Worm (Caenorhabditis elegans) whole organism, early embryonic: ENCODE results near the gene VC5.2.

Experiments
- B0310.2 ChIP-seq: sonication (generic microtip); optimal IDR thresholded peaks from 2 replicates; lab custom pipeline; 2016; ENCODE audit warnings: mild to moderate bottlenecking, missing genetic modification characterization, missing compliant biosample characterization
- F13C5.2 ChIP-seq: sonication (generic microtip); optimal IDR thresholded peaks from 2 replicates; lab custom pipeline; 2017; ENCODE audit warnings: mild to moderate bottlenecking, missing genetic modification characterization, inconsistent platforms, missing compliant biosample characterization
- aly-1 ChIP-seq: sonication (generic microtip); optimal IDR thresholded peaks from 2 replicates; lab custom pipeline; 2016; ENCODE audit warnings: missing genetic modification characterization, missing compliant biosample characterization
- ama-1 ChIP-seq: fragments of 150-350 bp; optimal IDR thresholded peaks from 2 replicates; lab custom pipeline; 2014
- ceh-13 ChIP-seq: fragments of 200-800 bp; sonication (Bioruptor generic); optimal IDR thresholded peaks from 2 replicates; lab custom pipeline; 2018; ENCODE audit warnings: mild to moderate bottlenecking, missing genetic modification characterization, missing compliant biosample characterization
- ceh-36 ChIP-seq: sonication (generic microtip); optimal IDR thresholded peaks from 2 replicates; lab custom pipeline; 2016; ENCODE audit warnings: missing genetic modification characterization, inconsistent platforms, missing compliant biosample characterization
- ets-7 ChIP-seq: sonication (generic microtip); optimal IDR thresholded peaks from 2 replicates; lab custom pipeline; 2016; ENCODE audit warnings: missing genotype, missing genetic modification characterization, missing compliant biosample characterization
- flt-1 ChIP-seq: fragments of 200-800 bp; sonication (Bioruptor generic); IDR thresholded peaks from 2 replicates; pipeline ENCODE4 v1.3.6; 2022; ENCODE audit warnings: missing genetic modification characterization, missing compliant biosample characterization
- hmbx-1 ChIP-seq: sonication (generic microtip); optimal IDR thresholded peaks from 2 replicates; lab custom pipeline; 2016; ENCODE audit warnings: mild to moderate bottlenecking, missing genetic modification characterization, missing compliant biosample characterization
- hmg-4 ChIP-seq: fragments of 200-800 bp; sonication (Bioruptor generic); optimal IDR thresholded peaks from 2 replicates; lab custom pipeline; 2018; ENCODE audit warnings: mild to moderate bottlenecking, missing genetic modification characterization, missing compliant biosample characterization
- hnd-1 ChIP-seq: sonication (generic microtip); optimal IDR thresholded peaks from 2 replicates; lab custom pipeline; 2016; ENCODE audit warnings: missing genetic modification characterization, missing compliant biosample characterization
- pes-1 ChIP-seq: fragments of 200-800 bp; sonication (Bioruptor generic); IDR thresholded peaks from 2 replicates; pipeline ENCODE4 v1.3.6; 2022; ENCODE audit warnings: missing genetic modification reagents, missing genetic modification characterization, missing compliant biosample characterization
- scrt-1 ChIP-seq: fragments of 200-800 bp; sonication (Bioruptor generic); IDR thresholded peaks from 2 replicates; pipeline ENCODE4 v1.3.6; 2022; ENCODE audit warnings: missing genetic modification characterization, missing compliant biosample characterization
- sea-1 ChIP-seq: fragments of 200-800 bp; sonication (Bioruptor generic); conservative IDR thresholded peaks from 2 replicates; pipeline ENCODE4 v1.3.6; 2022; ENCODE audit warnings: missing genetic modification characterization, missing compliant biosample characterization
- tbx-11 ChIP-seq: fragments of 200-800 bp; sonication (Bioruptor generic); IDR thresholded peaks from 2 replicates; pipeline ENCODE4 v1.3.6; 2022; ENCODE audit warnings: missing genetic modification characterization, missing compliant biosample characterization
- tbx-37 ChIP-seq: fragments of 200-800 bp; sonication (Bioruptor generic); conservative IDR thresholded peaks from 2 replicates; pipeline ENCODE4 v1.3.6; 2022; ENCODE audit warnings: missing genetic modification reagents, missing genetic modification characterization, missing compliant biosample characterization
- tra-4 ChIP-seq: sonication (generic microtip); optimal IDR thresholded peaks from 2 replicates; lab custom pipeline; 2017; ENCODE audit warnings: missing genetic modification characterization, missing compliant biosample characterization

VC5.2 gene

ce11 chrV:7103247-7103646 lies 17.5 kb downstream of the VC5.2 start, which contains the start of gene odr-2:
TSS of gene odr-2 (plus strand) at chrV:7103547.
- TF ChIP-seq ama-1 (no peak), pes-1 (GFP tag; lab: Robert Waterston, UW) (no peak), aly-1 (tag; lab: Kevin White, UChicago) (no peak), hmbx-1 (tag; lab: Kevin White, UChicago) (no peak), scrt-1 (GFP tag; lab: Robert Waterston, UW) (no peak), F13C5.2 (tag; lab: Kevin White, UChicago) (no peak), tbx-37 (no peak), flt-1 (GFP tag; lab: Robert Waterston, UW) (no peak), hmg-4 (GFP tag; lab: Kevin White, UChicago) (no peak), hnd-1 (tag; lab: Kevin White, UChicago) (no peak), ets-7 (no peak), tra-4 (no peak), ceh-13 (GFP tag; lab: Kevin White, UChicago) (no peak), B0310.2 (tag; lab: Kevin White, UChicago) (no peak), ceh-36 (tag; lab: Kevin White, UChicago) (no peak), tbx-11 (GFP tag; lab: Robert Waterston, UW) (no peak), sea-1 (GFP tag; lab: Robert Waterston, UW) (no peak)

DNA sequence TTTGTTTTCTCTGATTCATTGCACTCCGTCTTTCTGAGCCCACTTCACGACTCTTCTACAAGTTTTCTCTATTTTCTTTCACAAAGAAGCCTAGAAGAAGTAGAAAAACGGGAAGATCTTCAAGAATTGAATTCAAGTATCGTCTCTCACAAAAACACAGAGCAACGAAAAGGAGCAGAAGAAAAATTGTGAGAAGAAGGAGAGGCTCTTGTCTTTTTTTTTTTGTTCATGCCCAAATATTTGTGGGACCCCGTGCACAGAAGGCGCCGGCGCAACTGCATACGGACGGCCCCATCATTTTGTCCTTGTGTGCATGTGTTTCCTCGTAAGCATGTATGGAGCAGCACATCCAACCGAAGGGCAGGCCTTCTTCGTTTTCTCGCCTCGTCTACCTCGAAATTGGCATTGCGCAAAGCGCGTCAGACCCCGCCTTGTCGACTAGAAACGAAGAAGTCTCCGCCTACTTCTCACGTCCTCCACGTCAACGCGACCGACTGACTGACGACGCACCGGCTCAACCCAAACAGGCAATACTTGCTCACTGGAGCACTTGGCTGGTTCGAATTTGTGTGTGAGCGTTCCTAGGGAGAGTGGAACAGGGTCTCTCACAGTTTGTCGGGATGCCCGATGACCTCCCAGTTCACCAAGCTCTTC lies 20.9 kb downstream of the VC5.2 start:
- TF ChIP-seq aly-1 (tag; lab: Kevin White, UChicago), result no peak
- no peak for TF ChIP-seq flt-1 (GFP tag; lab: Robert Waterston, UW)
- no peak for TF ChIP-seq pes-1 (GFP tag; lab: Robert Waterston, UW)
- no peak for TF ChIP-seq B0310.2 (tag; lab: Kevin White, UChicago)
- no peak for TF ChIP-seq hmbx-1 (tag; lab: Kevin White, UChicago)
- TF ChIP-seq tra-4, result no peak

ce11 chrV:7110370-7110769 lies 24.6 kb downstream of the VC5.2 start:
- TF ChIP-seq tbx-11 (GFP tag; lab: Robert Waterston, UW) (no peak), aly-1 (tag; lab: Kevin White, UChicago) (no peak), B0310.2 (tag; lab: Kevin White, UChicago) (no peak), flt-1 (GFP tag; lab: Robert Waterston, UW) (no peak), sea-1 (GFP tag; lab: Robert Waterston, UW) (no peak), ceh-13 (GFP tag; lab: Kevin White, UChicago) (no peak), tra-4 (no peak), pes-1 (GFP tag; lab: Robert Waterston, UW) (no peak), tbx-37 (no peak), hnd-1 (tag; lab: Kevin White, UChicago) (no peak), hmg-4 (GFP tag; lab: Kevin White, UChicago) (no peak)

- TF ChIP-seq tbx-37, result no peak
- no peak for TF ChIP-seq hmbx-1 (tag; lab: Kevin White, UChicago)
- no peak for TF ChIP-seq ceh-13 (GFP tag; lab: Kevin White, UChicago)
- TF ChIP-seq tbx-11 (GFP tag; lab: Robert Waterston, UW), result no peak
- no peak for TF ChIP-seq B0310.2 (tag; lab: Kevin White, UChicago)
- TF ChIP-seq ceh-36 (tag; lab: Kevin White, UChicago), result no peak
- TF ChIP-seq pes-1 (GFP tag; lab: Robert Waterston, UW), result no peak
- no peak for TF ChIP-seq hmg-4 (GFP tag; lab: Kevin White, UChicago)
- TF ChIP-seq aly-1 (tag; lab: Kevin White, UChicago), result no peak
- TF ChIP-seq flt-1 (GFP tag; lab: Robert Waterston, UW), result no peak
Measured at ce11 chrV:7111276-7111675, 25.5 kb downstream of the VC5.2 start.

- TF ChIP-seq ama-1, result no peak
- no peak for TF ChIP-seq tra-4
- TF ChIP-seq hnd-1 (tag; lab: Kevin White, UChicago), result no peak
- no peak for TF ChIP-seq pes-1 (GFP tag; lab: Robert Waterston, UW)
- TF ChIP-seq hmbx-1 (tag; lab: Kevin White, UChicago), result no peak
- no peak for TF ChIP-seq B0310.2 (tag; lab: Kevin White, UChicago)
- TF ChIP-seq tbx-11 (GFP tag; lab: Robert Waterston, UW), result no peak
Measured at ce11 chrV:7112223-7112622, 26.5 kb downstream of the VC5.2 start.

DNA sequence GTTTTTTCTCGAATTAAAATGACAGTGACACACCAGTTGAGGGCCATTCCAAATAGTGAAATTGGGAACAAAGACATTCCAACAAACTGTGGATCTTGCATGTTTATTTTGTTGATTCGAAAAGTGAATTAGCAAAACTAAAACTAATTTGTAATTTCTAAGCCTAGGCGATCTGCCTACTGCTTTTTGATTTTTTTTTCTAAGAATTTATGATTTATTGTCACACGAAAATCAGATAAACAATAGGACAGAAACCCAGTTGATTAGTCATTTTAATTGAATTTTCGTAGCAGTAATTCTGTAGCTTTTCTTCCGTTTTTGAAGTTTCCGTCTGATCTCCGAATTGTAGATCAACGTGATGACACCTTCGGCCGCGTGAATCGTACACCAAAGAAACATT lies 33.0 kb downstream of the VC5.2 start, which contains the start of gene srx-33:
TSS of gene srx-33 (minus strand) at position 101 of the 400 bp plus-strand sequence.
- no peak for TF ChIP-seq ceh-13 (GFP tag; lab: Kevin White, UChicago)
- no peak for TF ChIP-seq hmg-4 (GFP tag; lab: Kevin White, UChicago)
- TF ChIP-seq hnd-1 (tag; lab: Kevin White, UChicago), result no peak
- TF ChIP-seq tbx-11 (GFP tag; lab: Robert Waterston, UW), result no peak
- TF ChIP-seq hmbx-1 (tag; lab: Kevin White, UChicago), result no peak
- TF ChIP-seq tbx-37, result no peak
- no peak for TF ChIP-seq ceh-36 (tag; lab: Kevin White, UChicago)
- no peak for TF ChIP-seq scrt-1 (GFP tag; lab: Robert Waterston, UW)
- no peak for TF ChIP-seq B0310.2 (tag; lab: Kevin White, UChicago)
- TF ChIP-seq sea-1 (GFP tag; lab: Robert Waterston, UW), result no peak
- no peak for TF ChIP-seq aly-1 (tag; lab: Kevin White, UChicago)
- no peak for TF ChIP-seq tra-4
- no peak for TF ChIP-seq flt-1 (GFP tag; lab: Robert Waterston, UW)
- TF ChIP-seq pes-1 (GFP tag; lab: Robert Waterston, UW), result no peak
- no peak for TF ChIP-seq ets-7

- TF ChIP-seq F13C5.2 (tag; lab: Kevin White, UChicago) (no peak), tbx-37 (no peak), sea-1 (GFP tag; lab: Robert Waterston, UW) (no peak), pes-1 (GFP tag; lab: Robert Waterston, UW) (no peak), hnd-1 (tag; lab: Kevin White, UChicago) (no peak), B0310.2 (tag; lab: Kevin White, UChicago) (no peak), ama-1 (no peak), ceh-13 (GFP tag; lab: Kevin White, UChicago) (no peak), tbx-11 (GFP tag; lab: Robert Waterston, UW) (no peak), flt-1 (GFP tag; lab: Robert Waterston, UW) (no peak), aly-1 (tag; lab: Kevin White, UChicago) (no peak), scrt-1 (GFP tag; lab: Robert Waterston, UW) (no peak), hmg-4 (GFP tag; lab: Kevin White, UChicago) (no peak), tra-4 (no peak)
Measured at ce11 chrV:7120168-7120567, 34.4 kb downstream of the VC5.2 start, which contains the start of gene srx-34. TSS of gene srx-34 (minus strand) at chrV:7120268.
